Worm (Caenorhabditis elegans): ENCODE data around the gene nmad-1.

DNA sequence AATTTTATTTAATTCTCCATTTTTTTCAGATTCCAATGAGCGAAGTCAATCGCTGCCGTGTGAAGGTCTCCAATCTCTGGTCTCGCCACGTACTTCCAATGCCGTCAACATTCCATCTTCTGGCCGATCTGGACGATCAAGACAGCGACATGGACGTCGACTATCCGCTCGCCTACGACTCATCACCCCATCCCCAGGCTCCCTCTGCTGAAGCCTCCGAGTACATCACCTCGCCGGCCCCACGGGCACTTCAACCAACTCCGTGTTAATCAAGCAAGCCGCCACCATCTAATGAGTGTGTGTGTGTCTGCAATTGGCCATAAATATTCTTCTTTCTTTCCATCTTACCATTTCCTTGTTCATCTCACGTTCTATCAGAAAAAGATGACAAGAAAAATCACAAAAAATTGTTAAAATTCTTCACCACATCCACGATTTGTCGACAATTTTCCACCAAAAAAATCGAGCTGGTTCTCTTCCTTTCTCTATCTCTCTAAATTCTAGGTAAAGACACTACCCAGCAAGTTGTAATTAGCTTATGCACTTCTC lies 49.2 kb downstream of the nmad-1 start:
- TF ChIP-seq unc-39 (tag; optimal IDR thresholded peaks at IDR 0.05) (no peak), ztf-4 (tag; optimal IDR thresholded peaks at IDR 0.05) (no peak)

Data from whole organism, L3 larva.